Fruit fly (Drosophila melanogaster): ENCODE data around the gene sina.
A peak's percentile ranks its signal among the peaks of the same experiment; 100 is the strongest.

sina gene

DNA sequence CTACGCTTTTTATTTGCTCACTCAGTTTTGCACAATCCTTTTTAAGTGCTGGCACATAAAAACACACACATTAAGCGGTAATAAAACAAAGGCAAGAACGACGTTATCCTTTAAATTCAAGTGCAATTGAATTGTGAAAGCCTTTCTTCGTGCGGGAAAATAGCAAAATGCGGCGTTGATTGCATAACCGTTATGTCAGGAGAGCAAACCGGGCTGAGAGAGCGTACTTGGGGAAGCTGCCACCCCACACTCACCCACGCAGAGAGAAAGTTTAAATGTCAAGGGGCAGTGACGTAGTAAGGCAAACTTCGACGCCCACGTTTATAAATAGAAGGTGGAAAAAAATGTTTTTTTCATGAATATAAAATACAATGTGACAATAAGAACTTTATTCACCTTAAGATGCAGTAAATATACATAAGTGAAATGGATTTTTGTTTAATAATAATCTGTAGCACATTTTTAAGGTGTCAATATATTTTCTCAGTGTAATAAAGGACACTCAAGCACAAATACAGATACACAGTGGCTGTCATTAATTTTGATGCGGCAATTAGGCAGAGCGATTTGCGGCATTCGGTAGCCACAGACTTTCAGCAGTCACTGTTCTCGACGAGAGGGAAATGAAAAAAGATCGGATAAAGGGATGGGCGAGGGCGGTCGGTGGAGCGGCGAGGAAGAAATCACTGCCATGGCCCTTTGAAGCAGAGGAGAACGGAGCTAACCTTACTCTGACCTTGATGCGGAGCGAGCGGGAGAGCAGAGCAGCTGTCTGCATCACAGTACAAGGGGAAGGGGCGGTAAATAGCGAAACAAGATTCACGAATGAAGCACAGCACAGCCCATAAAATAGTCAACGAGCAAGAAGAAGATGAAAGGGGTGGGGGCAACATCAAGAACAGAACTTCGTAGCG lies 47.5 kb upstream of the sina start (continued):
- TF ChIP-seq CG4820 (GFP tag; optimal IDR thresholded peaks at IDR 0.05) (peak; percentile 35), Hmr (GFP tag; optimal IDR thresholded peaks at IDR 0.05) (peak; percentile 79), ranshi (GFP tag; IDR thresholded peaks at IDR 0.05) (peak; percentile 37), BEAF-32 (GFP tag; optimal IDR thresholded peaks at IDR 0.05) (no peak), Rfx (GFP tag; IDR thresholded peaks at IDR 0.05) (peak; percentile 4; the same call in 1 of the 2 replicates), dpn (GFP tag; optimal IDR thresholded peaks at IDR 0.05) (peak in 1 of 2 experiments; percentile 19), CG9437 (GFP tag; optimal IDR thresholded peaks at IDR 0.05) (no peak), ap (GFP tag; IDR thresholded peaks at IDR 0.05) (no peak), Blimp-1 (GFP tag; optimal IDR thresholded peaks at IDR 0.05) (peak; percentile 62), CG17385 (GFP tag; optimal IDR thresholded peaks at IDR 0.05) (peak; percentile 83), CG3407 (GFP tag; optimal IDR thresholded peaks at IDR 0.05) (no peak), ato (GFP tag; IDR thresholded peaks at IDR 0.05; ENCODE audit: partially characterized antibody) (no peak), wek (GFP tag; optimal IDR thresholded peaks at IDR 0.05) (no peak), disco-r (GFP tag; optimal IDR thresholded peaks at IDR 0.05) (peak; percentile 25), en (GFP tag; optimal IDR thresholded peaks at IDR 0.05) (no peak), CG32767 (GFP tag; IDR thresholded peaks at IDR 0.05) (no peak), fru (optimal IDR thresholded peaks at IDR 0.05) (no peak), Lhr (GFP tag; optimal IDR thresholded peaks at IDR 0.05) (no peak), E2f2 (GFP tag; IDR thresholded peaks at IDR 0.05) (no peak; the same call in 1 of the 2 replicates), MTF-1 (GFP tag; optimal IDR thresholded peaks at IDR 0.05; ENCODE audit: borderline replicate concordance) (no peak), pros (GFP tag; optimal IDR thresholded peaks at IDR 0.05) (peak; percentile 29), ken (GFP tag; IDR thresholded peaks at IDR 0.05) (no peak), cwo (GFP tag; optimal IDR thresholded peaks at IDR 0.05) (peak; percentile 54), onecut (GFP tag; IDR thresholded peaks at IDR 0.05) (no peak), az2 (GFP tag; optimal IDR thresholded peaks at IDR 0.05) (peak; percentile 13), E2f1 (GFP tag; IDR thresholded peaks at IDR 0.05) (0 out of 2 replicates have a peak, but pooled peaks have one; percentile 29), CG3847 (GFP tag; IDR thresholded peaks at IDR 0.05) (no peak; the same call in 1 of the 2 replicates), odd (GFP tag; optimal IDR thresholded peaks at IDR 0.05) (no peak), inv (GFP tag; IDR thresholded peaks at IDR 0.05; ENCODE audit: partially characterized antibody) (no peak), fd3F (GFP tag; optimal IDR thresholded peaks at IDR 0.05) (no peak), Scr (GFP tag; IDR thresholded peaks at IDR 0.05; ENCODE audit: partially characterized antibody) (no peak; the same call in 1 of the 2 replicates), CG34422 (GFP tag; IDR thresholded peaks at IDR 0.05) (0 out of 3 replicates have a peak, but pooled peaks have one; percentile 18), CG13296 (GFP tag; optimal IDR thresholded peaks at IDR 0.05) (no peak), CG10959 (GFP tag; IDR thresholded peaks at IDR 0.05) (no peak), lmd (GFP tag; IDR thresholded peaks at IDR 0.05) (peak; percentile 34; the same call in 1 of the 2 replicates), ftz-f1 (GFP tag; optimal IDR thresholded peaks at IDR 0.05) (peak; percentile 90), CG9932 (GFP tag; IDR thresholded peaks at IDR 0.05) (peak; percentile 26; the same call in 1 of the 2 replicates), CG32772 (GFP tag; IDR thresholded peaks at IDR 0.05) (peak; percentile 47; the same call in 1 of the 2 replicates), dysf (GFP tag; IDR thresholded peaks at IDR 0.05) (peak; percentile 63; the same call in 2 of the 3 replicates), vfl (GFP tag; optimal IDR thresholded peaks at IDR 0.05) (no peak), CG15269 (tag; optimal IDR thresholded peaks at IDR 0.05) (peak; percentile 59), HLH54F (GFP tag; optimal IDR thresholded peaks at IDR 0.05) (peak; percentile 56), aop (GFP tag; IDR thresholded peaks at IDR 0.05) (no peak), CG43689 (GFP tag; IDR thresholded peaks at IDR 0.05) (no peak), CG7839 (tag; optimal IDR thresholded peaks at IDR 0.05) (peak; percentile 67), Asciz (GFP tag; optimal IDR thresholded peaks at IDR 0.05) (peak; percentile 21), tgo (GFP tag; IDR thresholded peaks at IDR 0.05) (peak; percentile 55), hkb (optimal IDR thresholded peaks at IDR 0.05) (no peak), hkb (GFP tag; IDR thresholded peaks at IDR 0.05) (peak; percentile 31; the same call in 1 of the 2 replicates)
